Fruit fly (Drosophila melanogaster) whole organism, prepupa: Measurements from ENCODE around the gene Sfp77F.

Experiments used
- CG10631 ChIP-seq: fragments of 200-800 bp; sonication (Bioruptor generic); optimal IDR thresholded peaks from 2 replicates; lab custom pipeline; 2016; ENCODE audit warnings: missing biosample characterization, missing genetic modification characterization
- CG10669 ChIP-seq: fragments of 200-800 bp; sonication (Bioruptor generic); optimal IDR thresholded peaks from 3 replicates; lab custom pipeline; 2018; ENCODE audit warnings: missing biosample characterization, mild to moderate bottlenecking, missing genetic modification characterization, moderate library complexity
- CG11902 ChIP-seq: fragments of 200-800 bp; sonication (Bioruptor generic); optimal IDR thresholded peaks from 3 replicates; lab custom pipeline; 2016; ENCODE audit warnings: missing biosample characterization, missing genetic modification characterization
- CG15336 ChIP-seq: fragments of 200-800 bp; sonication (Bioruptor generic); IDR thresholded peaks from 2 replicates; pipeline ENCODE4 v1.3.6; 2022; ENCODE audit warnings: missing biosample characterization, missing genetic modification characterization
- CG1621 ChIP-seq: fragments of 200-800 bp; sonication (Bioruptor generic); optimal IDR thresholded peaks from 3 replicates; lab custom pipeline; 2018; ENCODE audit warnings: missing biosample characterization, mild to moderate bottlenecking, missing genetic modification characterization
- CG3032 ChIP-seq: fragments of 200-800 bp; optimal IDR thresholded peaks from 2 replicates; lab custom pipeline; 2019; ENCODE audit warnings: missing biosample characterization, mild to moderate bottlenecking, missing genetic modification characterization, moderate library complexity
- CG31627 ChIP-seq: fragments of 200-800 bp; sonication (Bioruptor generic); optimal IDR thresholded peaks from 3 replicates; lab custom pipeline; 2016; ENCODE audit warnings: missing biosample characterization, missing genetic modification characterization
- CG32006 ChIP-seq: fragments of 200-800 bp; sonication (Bioruptor generic); optimal IDR thresholded peaks from 3 replicates; lab custom pipeline; 2017; ENCODE audit warnings: missing biosample characterization, mild to moderate bottlenecking, missing genetic modification characterization
- CG34406 ChIP-seq: fragments of 200-800 bp; sonication (Bioruptor generic); optimal IDR thresholded peaks from 3 replicates; lab custom pipeline; 2016; ENCODE audit warnings: missing biosample characterization, missing genetic modification characterization
- CG3919 ChIP-seq: fragments of 200-800 bp; sonication (Bioruptor generic); optimal IDR thresholded peaks from 3 replicates; lab custom pipeline; 2016; ENCODE audit warnings: missing biosample characterization, missing genetic modification characterization
- CG4318 ChIP-seq: fragments of 200-800 bp; sonication (Bioruptor generic); optimal IDR thresholded peaks from 3 replicates; lab custom pipeline; 2017; ENCODE audit warnings: missing biosample characterization, mild to moderate bottlenecking, missing genetic modification characterization
- CG6163 ChIP-seq: fragments of 200-800 bp; sonication (Bioruptor generic); IDR thresholded peaks from 3 replicates; pipeline ENCODE4 v1.3.6; 2022; ENCODE audit warnings: missing biosample characterization, missing genetic modification characterization
- CG6276 ChIP-seq: fragments of 200-800 bp; sonication (Bioruptor generic); optimal IDR thresholded peaks from 2 replicates; lab custom pipeline; 2017; ENCODE audit warnings: missing biosample characterization, mild to moderate bottlenecking, missing genetic modification characterization
- CG6792 ChIP-seq: fragments of 200-800 bp; sonication (Bioruptor generic); optimal IDR thresholded peaks from 3 replicates; lab custom pipeline; 2016; ENCODE audit warnings: missing biosample characterization, missing genetic modification characterization
- CG6854 ChIP-seq: fragments of 200-800 bp; sonication (Bioruptor generic); optimal IDR thresholded peaks from 2 replicates; lab custom pipeline; 2017; ENCODE audit warnings: missing biosample characterization, mild to moderate bottlenecking, missing genetic modification characterization
- CG8319 ChIP-seq: fragments of 200-800 bp; sonication (Bioruptor generic); optimal IDR thresholded peaks from 3 replicates; lab custom pipeline; 2016; ENCODE audit warnings: missing biosample characterization, missing genetic modification characterization
- CG8632 ChIP-seq: fragments of 200-800 bp; sonication (Bioruptor generic); optimal IDR thresholded peaks from 3 replicates; lab custom pipeline; 2016; ENCODE audit warnings: missing biosample characterization, missing genetic modification characterization
- Eip78C ChIP-seq: fragments of 200-800 bp; sonication (Bioruptor generic); peaks from one replicate; lab custom pipeline; 2016; ENCODE audit warnings: missing biosample characterization, missing genetic modification characterization
- Eip93F ChIP-seq: fragments of 200-800 bp; sonication (Bioruptor generic); optimal IDR thresholded peaks from 2 replicates; lab custom pipeline; 2016; ENCODE audit warnings: missing biosample characterization, mild to moderate bottlenecking, missing genetic modification characterization
- Ets96B ChIP-seq: fragments of 200-800 bp; optimal IDR thresholded peaks from 2 replicates; lab custom pipeline; 2019; ENCODE audit warnings: missing biosample characterization, mild to moderate bottlenecking, missing genetic modification characterization, moderate library complexity
- Gug ChIP-seq: fragments of 200-800 bp; sonication (Bioruptor generic); IDR thresholded peaks from 2 replicates; pipeline ENCODE4 v1.3.6; 2022; ENCODE audit warnings: missing biosample characterization, missing genetic modification characterization
- Hr38 ChIP-seq: sonication (Bioruptor generic); optimal IDR thresholded peaks from 2 replicates; lab custom pipeline; 2016; ENCODE audit warnings: missing biosample characterization, missing genetic modification characterization
- Hr39 ChIP-seq: fragments of 200-800 bp; sonication (Bioruptor generic); optimal IDR thresholded peaks from 2 replicates; lab custom pipeline; 2016; ENCODE audit warnings: missing biosample characterization, missing genetic modification characterization
- Hr4 ChIP-seq: fragments of 200-800 bp; sonication (Bioruptor generic); optimal IDR thresholded peaks from 3 replicates; lab custom pipeline; 2016; ENCODE audit warnings: missing biosample characterization, missing genetic modification characterization
- Lpt ChIP-seq: fragments of 200-800 bp; sonication (Bioruptor generic); optimal IDR thresholded peaks from 3 replicates; lab custom pipeline; 2016; ENCODE audit warnings: missing biosample characterization, missing genetic modification characterization
- OdsH ChIP-seq: fragments of 200-800 bp; sonication (Bioruptor generic); optimal IDR thresholded peaks from 3 replicates; lab custom pipeline; 2016; ENCODE audit warnings: missing biosample characterization, missing genetic modification characterization
- Smox ChIP-seq: fragments of 200-800 bp; sonication (Bioruptor generic); optimal IDR thresholded peaks from 3 replicates; lab custom pipeline; 2016; ENCODE audit warnings: missing biosample characterization, missing genetic modification characterization
- Sox102F ChIP-seq: fragments of 200-800 bp; sonication (Bioruptor generic); optimal IDR thresholded peaks from 2 replicates; lab custom pipeline; 2016; ENCODE audit warnings: missing biosample characterization, mild to moderate bottlenecking, missing genetic modification characterization
- Sox14 ChIP-seq: fragments of 200-800 bp; sonication (Bioruptor generic); optimal IDR thresholded peaks from 3 replicates; lab custom pipeline; 2016; ENCODE audit warnings: missing biosample characterization, missing genetic modification characterization
- acj6 ChIP-seq: fragments of 200-800 bp; sonication (Bioruptor generic); optimal IDR thresholded peaks from 3 replicates; lab custom pipeline; 2016; ENCODE audit warnings: missing biosample characterization, missing genetic modification characterization
- cyc ChIP-seq: fragments of 200-800 bp; sonication (Bioruptor generic); optimal IDR thresholded peaks from 3 replicates; lab custom pipeline; 2016; ENCODE audit warnings: missing biosample characterization, missing genetic modification characterization
- dsx ChIP-seq: fragments of 200-800 bp; optimal IDR thresholded peaks from 3 replicates; lab custom pipeline; 2019; ENCODE audit warnings: missing biosample characterization, mild to moderate bottlenecking, missing genetic modification characterization, moderate library complexity; ENCODE audit not compliant: poor library complexity, severe bottlenecking
- eg ChIP-seq: fragments of 200-800 bp; sonication (Bioruptor generic); IDR thresholded peaks from 3 replicates; pipeline ENCODE4 v1.3.6; 2022; ENCODE audit warnings: missing biosample characterization, missing genetic modification characterization
- esn ChIP-seq: fragments of 200-800 bp; sonication (Bioruptor generic); optimal IDR thresholded peaks from 2 replicates; lab custom pipeline; 2016; ENCODE audit warnings: missing biosample characterization, mild to moderate bottlenecking, missing genetic modification characterization, moderate library complexity
- fkh ChIP-seq: fragments of 200-800 bp; sonication (Bioruptor generic); optimal IDR thresholded peaks from 3 replicates; lab custom pipeline; 2017; ENCODE audit warnings: missing biosample characterization, mild to moderate bottlenecking, missing genetic modification characterization, moderate library complexity
- lz ChIP-seq: fragments of 200-800 bp; sonication (Bioruptor generic); optimal IDR thresholded peaks from 3 replicates; lab custom pipeline; 2016; ENCODE audit warnings: missing biosample characterization, missing genetic modification characterization
- net ChIP-seq: fragments of 200-800 bp; sonication (Bioruptor generic); optimal IDR thresholded peaks from 3 replicates; lab custom pipeline; 2016; ENCODE audit warnings: missing biosample characterization, missing genetic modification characterization
- pdm3 ChIP-seq: fragments of 200-800 bp; sonication (Bioruptor generic); optimal IDR thresholded peaks from 3 replicates; lab custom pipeline; 2016; ENCODE audit warnings: missing biosample characterization, missing genetic modification characterization
- ss ChIP-seq, 2 experiments: fragments of 200-800 bp; sonication (Bioruptor generic); optimal IDR thresholded peaks; 2 replicates in 1 of 2; 3 replicates in 1 of 2; lab custom pipeline; 2017 to 2018; ENCODE audit warnings: mild to moderate bottlenecking in 2 of 2, missing biosample characterization in 2 of 2, missing genetic modification characterization in 2 of 2, moderate library complexity in 1 of 2
- svp ChIP-seq: fragments of 200-800 bp; sonication (Bioruptor generic); peaks from one replicate; lab custom pipeline; 2016; ENCODE audit warnings: missing biosample characterization, missing genetic modification characterization
- vri ChIP-seq: fragments of 200-800 bp; sonication (Bioruptor generic); optimal IDR thresholded peaks from 3 replicates; lab custom pipeline; 2016; ENCODE audit warnings: missing biosample characterization, mild to moderate bottlenecking, missing genetic modification characterization

Gene Sfp77F

DNA sequence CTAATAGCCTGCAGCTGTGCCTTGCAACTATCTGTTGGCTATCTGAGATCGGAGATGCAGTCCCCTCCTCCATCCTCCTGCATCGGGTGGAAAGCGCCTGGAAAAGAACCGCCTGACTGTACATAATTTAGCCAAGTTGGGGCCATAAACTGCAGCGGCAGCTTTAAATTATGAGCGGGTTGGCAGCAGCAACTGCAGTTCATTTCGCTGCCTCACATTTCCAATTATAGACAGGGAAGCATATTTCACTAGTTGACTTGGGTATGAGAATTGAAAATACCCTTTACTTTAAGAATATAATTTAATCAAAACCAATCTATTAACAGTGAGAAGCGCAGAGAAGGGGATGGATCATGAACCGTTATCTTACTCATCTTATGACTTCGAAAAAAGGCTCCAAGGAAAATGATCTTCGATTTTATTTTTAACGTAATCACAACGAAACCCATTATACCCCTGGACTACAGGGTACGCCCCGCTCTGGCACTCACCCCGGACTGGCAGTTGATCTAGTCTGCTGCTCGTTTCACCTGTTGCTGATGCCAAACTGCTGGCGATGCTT lies 25.9 kb upstream of the Sfp77F start (continued):
- TF ChIP-seq CG6792 = peak; percentile 76
- peak; percentile 92 for TF ChIP-seq Ets96B (tag; lab: Kevin White, UChicago)
- TF ChIP-seq lz (GFP tag; lab: Kevin White, UChicago) = peak; percentile 40
- peak; percentile 75 for TF ChIP-seq CG1621 (tag; lab: Kevin White, UChicago)
- peak; percentile 47 for TF ChIP-seq CG34406 (GFP tag; lab: Kevin White, UChicago)
- peak; percentile 3 for TF ChIP-seq Smox (GFP tag; lab: Kevin White, UChicago)
- TF ChIP-seq cyc (GFP tag; lab: Kevin White, UChicago) = peak; percentile 40
- peak; percentile 56 for TF ChIP-seq Gug (GFP tag; lab: Robert Waterston, UW)
- TF ChIP-seq CG10631 = peak; percentile 80
- peak; percentile 84 for TF ChIP-seq Sox14
- TF ChIP-seq CG8632 (GFP tag; lab: Kevin White, UChicago) = peak; percentile 65
- no peak for TF ChIP-seq Eip93F (GFP tag; lab: Kevin White, UChicago)
- peak; percentile 85 for TF ChIP-seq dsx (GFP tag; lab: Kevin White, UChicago)
- peak; percentile 84 for TF ChIP-seq Hr4 (GFP tag; lab: Kevin White, UChicago)
- TF ChIP-seq CG11902 = peak; percentile 16
- TF ChIP-seq pdm3 = peak; percentile 82
- no peak for TF ChIP-seq Hr38
- no peak for TF ChIP-seq fkh (GFP tag; lab: Kevin White, UChicago)

DNA sequence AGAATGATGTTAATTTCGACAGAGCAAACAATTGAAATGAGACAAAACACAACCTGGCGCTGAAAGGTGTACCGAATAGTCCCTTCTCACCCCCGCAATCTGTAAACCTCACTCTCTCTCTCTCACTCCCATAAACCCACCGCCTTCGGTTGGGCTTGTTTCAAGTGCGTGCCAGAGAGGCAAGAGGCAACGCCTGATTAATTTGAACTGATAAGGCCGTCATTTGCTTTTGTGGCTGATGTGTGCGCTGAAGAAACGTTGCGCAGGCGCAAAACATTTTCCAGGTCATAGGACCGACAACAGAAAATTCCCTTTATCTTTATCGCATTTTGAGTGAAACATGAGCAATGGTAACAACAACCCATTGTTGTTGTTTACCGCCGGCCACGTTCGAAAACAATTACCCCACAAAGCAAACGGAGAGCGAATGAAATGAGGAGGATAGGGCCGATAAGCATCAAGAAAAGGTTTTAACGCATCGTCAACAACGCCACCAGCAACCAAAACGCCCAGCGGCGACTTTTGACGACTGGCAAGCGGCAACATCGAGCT lies 25.1 kb upstream of the Sfp77F start:
- TF ChIP-seq CG6854 (GFP tag; lab: Kevin White, UChicago) (peak; percentile 75), fkh (GFP tag; lab: Kevin White, UChicago) (peak; percentile 92), Hr4 (GFP tag; lab: Kevin White, UChicago) (no peak), vri (GFP tag; lab: Kevin White, UChicago) (no peak), pdm3 (no peak), Eip78C (GFP tag; lab: Kevin White, UChicago) (peak; percentile 39), CG6163 (no peak), ss (GFP tag; optimal IDR thresholded peaks at IDR 0.05; lab: Kevin White, UChicago) (peak in 1 of 2 experiments; percentile 40), CG1621 (tag; lab: Kevin White, UChicago) (peak; percentile 8), Sox102F (GFP tag; lab: Kevin White, UChicago) (peak; percentile 3), OdsH (GFP tag; lab: Kevin White, UChicago) (no peak), Lpt (no peak), svp (peak; percentile 63)

DNA sequence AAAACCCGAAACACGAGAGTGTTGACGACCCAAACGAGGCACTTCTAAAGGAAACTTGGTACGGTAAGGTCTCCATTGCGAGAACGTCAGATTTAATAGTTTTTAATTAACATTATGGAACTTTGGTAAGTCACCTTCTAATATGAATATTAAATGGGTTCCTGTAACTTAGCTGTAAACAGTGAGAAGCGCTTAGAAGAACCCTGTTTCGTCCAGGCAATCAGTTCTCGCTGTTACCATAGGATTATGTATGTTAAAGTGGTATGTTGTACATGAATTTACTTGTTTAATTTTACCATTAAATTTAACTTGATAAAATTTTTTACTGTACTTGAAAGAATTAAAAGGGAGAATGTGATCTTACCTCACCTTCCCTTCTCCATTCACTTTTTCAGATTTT lies 24.6 kb upstream of the Sfp77F start:
- TF ChIP-seq CG11902 (no peak), Hr39 (peak; percentile 5), Eip78C (GFP tag; lab: Kevin White, UChicago) (peak; percentile 49), CG31627 (GFP tag; lab: Kevin White, UChicago) (peak; percentile 5)
- TF ChIP-seq, all 60 proteins: peak for 3

dm6 chr3L:20920495-20920894 lies 23.3 kb upstream of the Sfp77F start:
- TF ChIP-seq svp = peak; percentile 28
- TF ChIP-seq net (GFP tag; lab: Kevin White, UChicago) = no peak

- no peak for TF ChIP-seq acj6 (GFP tag; lab: Kevin White, UChicago)
- TF ChIP-seq Sox14 = peak; percentile 2
- 0 out of 3 replicates have a peak, but pooled peaks have one; percentile 40 for TF ChIP-seq CG6163
- peak; percentile 5 for TF ChIP-seq lz (GFP tag; lab: Kevin White, UChicago)
- TF ChIP-seq CG6854 (GFP tag; lab: Kevin White, UChicago) = no peak
- peak; percentile 48 for TF ChIP-seq CG10631
- peak; percentile 39 for TF ChIP-seq esn
- peak; percentile 64 for TF ChIP-seq CG4318
- no peak for TF ChIP-seq CG8319 (GFP tag; lab: Kevin White, UChicago)
- peak; percentile 30; the same call in 1 of the 3 replicates for TF ChIP-seq eg
- TF ChIP-seq CG32006 (GFP tag; lab: Kevin White, UChicago) = peak; percentile 78
- TF ChIP-seq Eip78C (GFP tag; lab: Kevin White, UChicago) = peak; percentile 80
- TF ChIP-seq svp = peak; percentile 61
- peak; percentile 5 for TF ChIP-seq CG3032 (tag; lab: Kevin White, UChicago)
- TF ChIP-seq dsx (GFP tag; lab: Kevin White, UChicago) = peak; percentile 3
- TF ChIP-seq Hr4 (GFP tag; lab: Kevin White, UChicago) = peak; percentile 73
- TF ChIP-seq OdsH (GFP tag; lab: Kevin White, UChicago) = peak; percentile 18
- TF ChIP-seq CG3919 (GFP tag; lab: Kevin White, UChicago) = peak; percentile 14
- peak; percentile 55 for TF ChIP-seq CG15336 (GFP tag; lab: Robert Waterston, UW)
- peak; percentile 11 for TF ChIP-seq CG34406 (GFP tag; lab: Kevin White, UChicago)
- no peak for TF ChIP-seq CG10669
- TF ChIP-seq CG31627 (GFP tag; lab: Kevin White, UChicago) = no peak
- peak; percentile 31 for TF ChIP-seq pdm3
- peak; percentile 63 for TF ChIP-seq CG6276 (GFP tag; lab: Kevin White, UChicago)
Measured at dm6 chr3L:20918945-20919344, 21.7 kb upstream of the Sfp77F start.
